Worm (Caenorhabditis elegans): Measurements from ENCODE around the gene rbg-3.

ce11 chrIII:4767869-4768645 lies 13.8 kb downstream of the rbg-3 start:
- TF ChIP-seq unc-62 (GFP tag; optimal IDR thresholded peaks at IDR 0.05): no peak
- TF ChIP-seq nhr-25 (tag; optimal IDR thresholded peaks at IDR 0.05): no peak
- TF ChIP-seq lsy-2 (tag; optimal IDR thresholded peaks at IDR 0.05): no peak
- no peak for TF ChIP-seq ztf-11 (tag; optimal IDR thresholded peaks at IDR 0.05)
- no peak for TF ChIP-seq crh-2 (tag; optimal IDR thresholded peaks at IDR 0.05)
- no peak for TF ChIP-seq ZK546.5 (tag; optimal IDR thresholded peaks at IDR 0.05)
- TF ChIP-seq ceh-16 (tag; optimal IDR thresholded peaks at IDR 0.05): no peak
- no peak for TF ChIP-seq nhr-11 (tag; optimal IDR thresholded peaks at IDR 0.05)
- no peak for TF ChIP-seq alr-1 (tag; optimal IDR thresholded peaks at IDR 0.05)
- no peak for TF ChIP-seq ztf-4 (tag; optimal IDR thresholded peaks at IDR 0.05)
- no peak for TF ChIP-seq ama-1 (optimal IDR thresholded peaks at IDR 0.05)
- no peak for TF ChIP-seq elt-3 (tag; optimal IDR thresholded peaks at IDR 0.05)
- TF ChIP-seq skn-1 (tag; optimal IDR thresholded peaks at IDR 0.05): no peak
- no peak for TF ChIP-seq nhr-10 (tag; optimal IDR thresholded peaks at IDR 0.05)
